Worm (Caenorhabditis elegans) whole organism, early embryonic: ENCODE data around the gene R02F11.3.

Experiments
- B0310.2 ChIP-seq: sonication (generic microtip); optimal IDR thresholded peaks from 2 replicates; lab custom pipeline; 2016; ENCODE audit warnings: mild to moderate bottlenecking, missing genetic modification characterization, missing compliant biosample characterization
- F13C5.2 ChIP-seq: sonication (generic microtip); optimal IDR thresholded peaks from 2 replicates; lab custom pipeline; 2017; ENCODE audit warnings: mild to moderate bottlenecking, missing genetic modification characterization, inconsistent platforms, missing compliant biosample characterization
- ama-1 ChIP-seq: fragments of 150-350 bp; optimal IDR thresholded peaks from 2 replicates; lab custom pipeline; 2014
- flt-1 ChIP-seq: fragments of 200-800 bp; sonication (Bioruptor generic); IDR thresholded peaks from 2 replicates; pipeline ENCODE4 v1.3.6; 2022; ENCODE audit warnings: missing genetic modification characterization, missing compliant biosample characterization
- hmg-4 ChIP-seq: fragments of 200-800 bp; sonication (Bioruptor generic); optimal IDR thresholded peaks from 2 replicates; lab custom pipeline; 2018; ENCODE audit warnings: mild to moderate bottlenecking, missing genetic modification characterization, missing compliant biosample characterization
- hnd-1 ChIP-seq: sonication (generic microtip); optimal IDR thresholded peaks from 2 replicates; lab custom pipeline; 2016; ENCODE audit warnings: missing genetic modification characterization, missing compliant biosample characterization
- sea-1 ChIP-seq: fragments of 200-800 bp; sonication (Bioruptor generic); conservative IDR thresholded peaks from 2 replicates; pipeline ENCODE4 v1.3.6; 2022; ENCODE audit warnings: missing genetic modification characterization, missing compliant biosample characterization
- tra-4 ChIP-seq: sonication (generic microtip); optimal IDR thresholded peaks from 2 replicates; lab custom pipeline; 2017; ENCODE audit warnings: missing genetic modification characterization, missing compliant biosample characterization

- TF ChIP-seq flt-1 (GFP tag; lab: Robert Waterston, UW) (no peak), hnd-1 (tag; lab: Kevin White, UChicago) (no peak), F13C5.2 (no peak), B0310.2 (tag; lab: Kevin White, UChicago) (no peak), tra-4 (no peak), ama-1 (no peak), hmg-4 (GFP tag; lab: Kevin White, UChicago) (no peak), sea-1 (GFP tag; lab: Robert Waterston, UW) (no peak)
Observed at ce11 chrV:4758540-4758939, 47.2 kb downstream of the R02F11.3 start.
